Worm (Caenorhabditis elegans): ENCODE results near the gene Y43F8B.1.
A peak's percentile ranks its signal among the peaks of the same experiment; 100 is the strongest.

Y43F8B.1 gene

ce11 chrV:19546100-19546499 lies at the start of gene Y43F8B.1:
TSS of gene Y43F8B.1 (minus strand) at chrV:19546200.
- no peak for TF ChIP-seq med-1 (GFP tag; optimal IDR thresholded peaks at IDR 0.05; ENCODE audit: insufficient read depth)
- TF ChIP-seq ztf-29 (GFP tag; IDR thresholded peaks at IDR 0.05), result no peak
- TF ChIP-seq T22C8.4 (GFP tag; IDR thresholded peaks at IDR 0.05), result no peak
- TF ChIP-seq cog-1 (tag; optimal IDR thresholded peaks at IDR 0.05), result no peak
- no peak for TF ChIP-seq klf-2 (GFP tag; conservative IDR thresholded peaks at IDR 0.05)
- TF ChIP-seq tab-1 (GFP tag; IDR thresholded peaks at IDR 0.05), result no peak
- TF ChIP-seq ztf-23 (GFP tag; IDR thresholded peaks at IDR 0.05), result no peak
- TF ChIP-seq ref-1 (GFP tag; conservative IDR thresholded peaks at IDR 0.05), result no peak
- TF ChIP-seq flt-1 (GFP tag; IDR thresholded peaks at IDR 0.05), result no peak

DNA sequence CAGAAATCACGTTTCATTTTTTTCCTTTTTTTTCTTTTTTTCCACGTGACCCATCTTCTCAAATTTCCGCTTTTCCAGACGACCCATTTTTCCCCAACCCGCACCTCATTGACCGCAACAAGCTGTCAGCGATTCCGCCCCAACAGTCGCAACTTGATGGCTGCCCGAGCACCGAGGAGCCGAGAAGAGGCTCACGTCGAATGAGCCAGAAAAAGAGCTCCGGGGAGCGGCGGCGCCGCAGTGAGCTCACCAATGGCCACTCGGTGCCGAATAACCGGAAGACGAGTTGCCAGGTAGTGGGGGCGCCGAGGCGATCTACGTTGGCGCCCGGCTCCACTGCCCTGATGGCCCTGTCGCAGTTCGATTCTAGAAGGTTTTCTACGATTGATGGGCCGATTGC lies 44.8 kb upstream of the Y43F8B.1 start:
- TF ChIP-seq med-1 (GFP tag; optimal IDR thresholded peaks at IDR 0.05; ENCODE audit: insufficient read depth), result no peak
- TF ChIP-seq tab-1 (GFP tag; IDR thresholded peaks at IDR 0.05), result no peak
- no peak for TF ChIP-seq T22C8.4 (GFP tag; IDR thresholded peaks at IDR 0.05)
- no peak for TF ChIP-seq cog-1 (tag; optimal IDR thresholded peaks at IDR 0.05)
- TF ChIP-seq klf-2 (GFP tag; conservative IDR thresholded peaks at IDR 0.05), result no peak
- TF ChIP-seq flt-1 (GFP tag; IDR thresholded peaks at IDR 0.05), result no peak
- no peak for TF ChIP-seq ztf-23 (GFP tag; IDR thresholded peaks at IDR 0.05)
- TF ChIP-seq ref-1 (GFP tag; conservative IDR thresholded peaks at IDR 0.05), result no peak
- no peak for TF ChIP-seq ztf-29 (GFP tag; IDR thresholded peaks at IDR 0.05)

DNA sequence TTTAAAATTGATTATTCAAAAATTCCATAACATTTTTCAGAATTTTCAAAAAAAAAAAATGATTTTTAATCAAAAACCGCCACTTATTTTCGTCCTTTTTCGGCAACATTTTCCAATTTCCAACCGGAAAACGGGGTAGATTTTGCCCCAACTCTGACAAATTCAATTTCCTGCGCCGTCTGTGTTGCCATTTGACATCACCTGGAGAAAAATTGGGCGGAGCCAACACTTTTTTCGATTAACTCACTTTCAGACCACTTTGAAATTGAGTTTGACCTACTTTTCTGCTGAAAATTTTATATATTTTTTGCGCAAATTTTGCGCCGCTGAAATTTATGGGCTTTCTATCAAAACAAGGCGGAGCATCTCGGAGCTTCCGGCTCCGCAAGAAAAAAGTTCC lies 36.3 kb upstream of the Y43F8B.1 start:
- TF ChIP-seq ztf-23 (GFP tag; IDR thresholded peaks at IDR 0.05), result no peak
- no peak for TF ChIP-seq cog-1 (tag; optimal IDR thresholded peaks at IDR 0.05)
- no peak for TF ChIP-seq T22C8.4 (GFP tag; IDR thresholded peaks at IDR 0.05)
- TF ChIP-seq tab-1 (GFP tag; IDR thresholded peaks at IDR 0.05), result no peak
- no peak for TF ChIP-seq ref-1 (GFP tag; conservative IDR thresholded peaks at IDR 0.05)
- no peak for TF ChIP-seq ztf-29 (GFP tag; IDR thresholded peaks at IDR 0.05)
- TF ChIP-seq flt-1 (GFP tag; IDR thresholded peaks at IDR 0.05), result no peak
- TF ChIP-seq klf-2 (GFP tag; conservative IDR thresholded peaks at IDR 0.05), result no peak
- TF ChIP-seq med-1 (GFP tag; optimal IDR thresholded peaks at IDR 0.05; ENCODE audit: insufficient read depth), result no peak

ce11 chrV:19579509-19579908 lies 33.5 kb upstream of the Y43F8B.1 start:
- TF ChIP-seq med-1 (GFP tag; optimal IDR thresholded peaks at IDR 0.05; ENCODE audit: insufficient read depth) (no peak), flt-1 (GFP tag; IDR thresholded peaks at IDR 0.05) (no peak), ref-1 (GFP tag; conservative IDR thresholded peaks at IDR 0.05) (no peak), cog-1 (tag; optimal IDR thresholded peaks at IDR 0.05) (no peak), tab-1 (GFP tag; IDR thresholded peaks at IDR 0.05) (no peak), ztf-23 (GFP tag; IDR thresholded peaks at IDR 0.05) (no peak), T22C8.4 (GFP tag; IDR thresholded peaks at IDR 0.05) (no peak), ztf-29 (GFP tag; IDR thresholded peaks at IDR 0.05) (no peak), klf-2 (GFP tag; conservative IDR thresholded peaks at IDR 0.05) (no peak)

DNA sequence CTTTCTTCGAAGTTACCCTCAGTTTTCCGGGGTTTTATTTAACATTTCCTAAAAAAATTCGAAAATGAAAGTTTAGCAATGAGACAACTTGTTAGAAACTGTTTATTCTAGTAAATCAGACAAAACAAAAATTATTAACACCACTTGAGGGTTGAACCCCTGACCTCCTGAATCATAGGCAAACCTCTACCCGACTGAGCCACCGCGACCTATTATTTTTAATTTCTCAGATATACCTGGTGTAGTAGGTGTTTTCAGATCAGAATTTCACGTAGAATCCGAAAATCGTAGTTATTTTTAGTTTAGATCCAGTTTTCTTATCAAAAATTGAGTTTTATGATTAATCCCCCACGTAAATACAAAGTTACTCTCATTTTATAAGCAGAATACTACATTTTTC lies 24.1 kb upstream of the Y43F8B.1 start:
- no peak for TF ChIP-seq ztf-29 (GFP tag; IDR thresholded peaks at IDR 0.05)
- TF ChIP-seq T22C8.4 (GFP tag; IDR thresholded peaks at IDR 0.05), result no peak
- TF ChIP-seq ref-1 (GFP tag; conservative IDR thresholded peaks at IDR 0.05), result no peak
- TF ChIP-seq tab-1 (GFP tag; IDR thresholded peaks at IDR 0.05), result no peak
- TF ChIP-seq ztf-23 (GFP tag; IDR thresholded peaks at IDR 0.05), result no peak
- TF ChIP-seq klf-2 (GFP tag; conservative IDR thresholded peaks at IDR 0.05), result no peak
- TF ChIP-seq cog-1 (tag; optimal IDR thresholded peaks at IDR 0.05), result no peak
- TF ChIP-seq flt-1 (GFP tag; IDR thresholded peaks at IDR 0.05), result no peak
- no peak for TF ChIP-seq med-1 (GFP tag; optimal IDR thresholded peaks at IDR 0.05; ENCODE audit: insufficient read depth)

- TF ChIP-seq ztf-23 (GFP tag; IDR thresholded peaks at IDR 0.05), result no peak
- no peak for TF ChIP-seq ref-1 (GFP tag; conservative IDR thresholded peaks at IDR 0.05)
Observed at ce11 chrV:19565082-19565481, 19.1 kb upstream of the Y43F8B.1 start, which contains the start of gene kcnl-1. TSS of gene kcnl-1 (plus strand) at chrV:19565382.

ce11 chrV:19555869-19556268 lies 9.9 kb upstream of the Y43F8B.1 start, which contains the start of gene oac-1:
TSS of gene oac-1 (minus strand) at chrV:19555969.
- no peak for TF ChIP-seq ref-1 (GFP tag; conservative IDR thresholded peaks at IDR 0.05)
- TF ChIP-seq ztf-23 (GFP tag; IDR thresholded peaks at IDR 0.05), result no peak
- TF ChIP-seq med-1 (GFP tag; optimal IDR thresholded peaks at IDR 0.05; ENCODE audit: insufficient read depth), result no peak

DNA sequence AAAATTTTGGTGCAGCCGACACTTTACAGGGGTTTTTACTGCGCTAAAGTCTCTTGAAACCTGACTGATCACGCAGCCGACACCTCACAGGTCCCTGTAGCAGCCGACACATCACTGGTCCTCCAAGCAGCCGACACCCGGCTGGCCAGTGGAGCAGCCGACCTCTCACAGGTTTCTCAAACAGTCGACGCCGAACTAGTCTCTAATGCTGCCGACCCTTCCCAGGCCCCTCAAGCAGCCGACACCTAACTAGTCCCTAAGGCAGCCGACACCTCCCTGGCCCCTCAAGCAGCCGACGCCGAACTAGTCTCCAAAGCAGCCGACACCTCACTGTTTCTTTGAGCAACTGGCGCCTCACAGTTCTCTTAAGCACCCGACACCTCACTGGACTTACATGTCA lies 9.3 kb upstream of the Y43F8B.1 start:
- TF ChIP-seq ref-1 (GFP tag; conservative IDR thresholded peaks at IDR 0.05), result 0 out of 2 replicates have a peak, but pooled peaks have one; percentile 36
- no peak for TF ChIP-seq flt-1 (GFP tag; IDR thresholded peaks at IDR 0.05)

DNA sequence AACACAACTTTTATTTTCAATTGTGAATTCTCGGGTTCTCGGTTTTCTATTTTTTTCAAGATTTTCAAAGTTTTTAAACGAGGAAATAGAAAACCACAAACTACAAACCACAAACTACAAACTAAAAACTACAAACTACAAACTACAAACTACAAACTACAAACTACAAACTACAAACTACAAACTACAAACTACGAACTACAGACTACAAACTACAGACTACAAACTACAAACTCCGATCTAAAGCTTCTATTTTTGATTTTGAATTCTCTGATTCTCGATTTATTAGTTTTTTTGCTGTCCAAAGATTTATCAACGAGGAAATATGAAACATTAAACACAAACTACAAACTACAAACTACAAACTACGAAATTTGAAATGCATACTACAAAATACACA lies 4.3 kb upstream of the Y43F8B.1 start:
- TF ChIP-seq ztf-23 (GFP tag; IDR thresholded peaks at IDR 0.05) (0 out of 2 replicates have a peak, but pooled peaks have one; percentile 49), tab-1 (GFP tag; IDR thresholded peaks at IDR 0.05) (no peak), T22C8.4 (GFP tag; IDR thresholded peaks at IDR 0.05) (no peak), klf-2 (GFP tag; conservative IDR thresholded peaks at IDR 0.05) (no peak)

DNA sequence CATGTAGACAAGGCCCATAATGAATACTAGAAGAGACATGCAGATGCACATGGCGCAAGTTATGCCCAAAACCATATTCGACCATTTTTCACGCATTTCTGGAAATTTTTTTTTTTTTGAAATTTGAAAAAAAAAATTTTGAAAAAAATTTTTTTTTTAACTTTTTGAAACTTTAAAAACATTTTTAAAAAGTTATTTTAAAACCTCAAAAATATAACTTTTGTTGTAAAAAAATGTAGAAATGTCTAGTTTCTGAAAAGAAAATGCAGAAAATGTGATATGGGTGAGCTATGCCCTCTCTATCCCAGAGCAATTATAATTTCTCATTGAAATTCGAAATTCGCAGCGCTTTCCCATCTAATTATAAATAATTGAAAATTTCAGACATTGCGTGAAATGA lies 3.7 kb upstream of the Y43F8B.1 start, which contains the start of gene Y43F8B.20:
TSS of gene Y43F8B.20 (minus strand) at position 101 of the 400 bp plus-strand sequence.
- TF ChIP-seq T22C8.4 (GFP tag; IDR thresholded peaks at IDR 0.05) (no peak), tab-1 (GFP tag; IDR thresholded peaks at IDR 0.05) (no peak), ztf-23 (GFP tag; IDR thresholded peaks at IDR 0.05) (no peak), med-1 (GFP tag; optimal IDR thresholded peaks at IDR 0.05; ENCODE audit: insufficient read depth) (no peak)

ce11 chrV:19546673-19547072 lies 673 bp upstream of the Y43F8B.1 start:
- no peak for TF ChIP-seq ref-1 (GFP tag; conservative IDR thresholded peaks at IDR 0.05)
- TF ChIP-seq klf-2 (GFP tag; conservative IDR thresholded peaks at IDR 0.05), result no peak
- no peak for TF ChIP-seq ztf-29 (GFP tag; IDR thresholded peaks at IDR 0.05)
- TF ChIP-seq tab-1 (GFP tag; IDR thresholded peaks at IDR 0.05), result no peak
- TF ChIP-seq flt-1 (GFP tag; IDR thresholded peaks at IDR 0.05), result no peak
- TF ChIP-seq med-1 (GFP tag; optimal IDR thresholded peaks at IDR 0.05; ENCODE audit: insufficient read depth), result no peak
- no peak for TF ChIP-seq T22C8.4 (GFP tag; IDR thresholded peaks at IDR 0.05)
- no peak for TF ChIP-seq cog-1 (tag; optimal IDR thresholded peaks at IDR 0.05)
- no peak for TF ChIP-seq ztf-23 (GFP tag; IDR thresholded peaks at IDR 0.05)

All from whole organism, midembryonic.